Worm (Caenorhabditis elegans): ENCODE measurements around the gene F36H1.12.

ce11 chrIV:11094052-11094451, 40.5 kb upstream of the F36H1.12 start:
- TF ChIP-seq tbx-11 (GFP tag; IDR thresholded peaks at IDR 0.05) (no peak), ama-1 (optimal IDR thresholded peaks at IDR 0.05) (no peak), pes-1 (GFP tag; IDR thresholded peaks at IDR 0.05) (no peak), scrt-1 (GFP tag; IDR thresholded peaks at IDR 0.05) (no peak), hnd-1 (tag; optimal IDR thresholded peaks at IDR 0.05) (no peak), aly-1 (tag; optimal IDR thresholded peaks at IDR 0.05) (no peak), flt-1 (GFP tag; IDR thresholded peaks at IDR 0.05) (no peak), ets-7 (tag; optimal IDR thresholded peaks at IDR 0.05) (no peak), hmbx-1 (tag; optimal IDR thresholded peaks at IDR 0.05) (no peak)
